Worm (Caenorhabditis elegans) whole organism, late embryonic: ENCODE results near the gene sprr-3.

Experiments used
- C38D4.7 ChIP-seq: fragments of 200-800 bp; sonication (Bioruptor generic); optimal IDR thresholded peaks from 2 replicates; lab custom pipeline; 2018; ENCODE audit warnings: mild to moderate bottlenecking, missing genetic modification characterization, moderate library complexity, missing compliant biosample characterization
- K09A11.1 ChIP-seq: sonication (generic microtip); optimal IDR thresholded peaks from 2 replicates; lab custom pipeline; 2017; ENCODE audit warnings: antibody characterized with exemption, mild to moderate bottlenecking, missing genetic modification characterization, missing compliant biosample characterization; ENCODE audit not compliant: insufficient read depth
- ama-1 ChIP-seq: fragments of 150-350 bp; optimal IDR thresholded peaks from 2 replicates; lab custom pipeline; 2014
- ceh-45 ChIP-seq: fragments of 200-800 bp; sonication (Bioruptor generic); IDR thresholded peaks from 2 replicates; pipeline ENCODE4 v1.3.6; 2022; ENCODE audit warnings: missing genetic modification reagents, missing genetic modification characterization, missing compliant biosample characterization
- che-1 ChIP-seq: sonication (generic microtip); optimal IDR thresholded peaks from 2 replicates; lab custom pipeline; 2016; ENCODE audit warnings: mild to moderate bottlenecking, missing genetic modification characterization, missing compliant biosample characterization
- dmd-4 ChIP-seq: sonication (generic microtip); optimal IDR thresholded peaks from 2 replicates; lab custom pipeline; 2016; ENCODE audit warnings: borderline replicate concordance, missing genetic modification characterization, missing compliant biosample characterization
- fkh-10 ChIP-seq: fragments of 150-350 bp; optimal IDR thresholded peaks from 2 replicates; lab custom pipeline; 2014; ENCODE audit warnings: missing biosample characterization, missing genetic modification reagents, missing genetic modification characterization
- hlh-13 ChIP-seq: fragments of 200-800 bp; sonication (Bioruptor generic); optimal IDR thresholded peaks from 2 replicates; lab custom pipeline; 2018; ENCODE audit warnings: mild to moderate bottlenecking, missing genetic modification characterization, missing compliant biosample characterization
- hlh-30 ChIP-seq: sonication (generic microtip); optimal IDR thresholded peaks from 2 replicates; lab custom pipeline; 2017; ENCODE audit warnings: antibody characterized with exemption, missing genetic modification characterization, missing compliant biosample characterization; ENCODE audit not compliant: insufficient read depth
- lin-11 ChIP-seq: fragments of 200-800 bp; sonication (Bioruptor generic); optimal IDR thresholded peaks from 2 replicates; lab custom pipeline; 2018; ENCODE audit warnings: mild to moderate bottlenecking, missing genetic modification characterization, missing compliant biosample characterization
- nhr-11 ChIP-seq: fragments of 150-350 bp; optimal IDR thresholded peaks from 2 replicates; lab custom pipeline; 2014; ENCODE audit warnings: missing biosample characterization, missing genetic modification characterization
- pat-9 ChIP-seq: fragments of 200-800 bp; sonication (Bioruptor generic); optimal IDR thresholded peaks from 2 replicates; lab custom pipeline; 2018; ENCODE audit warnings: mild to moderate bottlenecking, missing genetic modification characterization, moderate library complexity, missing compliant biosample characterization

DNA sequence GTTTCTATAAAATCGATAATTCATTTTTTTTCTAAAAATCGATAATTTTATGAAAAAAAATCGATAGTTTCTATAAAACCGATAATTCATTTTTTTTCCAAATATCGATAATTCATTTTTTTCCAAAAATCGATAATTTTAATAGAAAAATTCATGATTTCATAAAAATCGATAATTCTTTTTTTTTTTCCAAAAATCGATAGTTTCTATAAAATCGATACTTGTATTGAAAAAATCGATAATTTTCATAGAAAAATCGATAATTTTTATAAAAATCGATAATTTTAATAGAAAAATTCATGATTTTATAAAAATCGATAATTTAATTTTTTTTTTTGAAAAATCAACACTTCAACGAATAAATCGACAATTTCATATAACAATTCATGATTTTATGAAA is 12.8 kb upstream of the sprr-3 start:
- no peak for TF ChIP-seq dmd-4 (tag; lab: Kevin White, UChicago)
- no peak for TF ChIP-seq hlh-13 (GFP tag; lab: Kevin White, UChicago)
- TF ChIP-seq nhr-11: no peak
- TF ChIP-seq ama-1 (lab: Kevin White, UChicago): no peak
- TF ChIP-seq lin-11: no peak
- TF ChIP-seq hlh-30: no peak
- TF ChIP-seq pat-9 (tag; lab: Kevin White, UChicago): no peak
- no peak for TF ChIP-seq che-1
- no peak for TF ChIP-seq C38D4.7 (GFP tag; lab: Kevin White, UChicago)
- TF ChIP-seq fkh-10 (GFP tag; lab: Kevin White, UChicago): no peak
- no peak for TF ChIP-seq K09A11.1
- TF ChIP-seq ceh-45: no peak
